Fruit fly (Drosophila melanogaster) whole organism: ENCODE results near the gene CG11951.

Source experiments
- CG8478 ChIP-seq: fragments of >200 bp; optimal IDR thresholded peaks from 2 replicates; lab custom pipeline; 2018; ENCODE audit warnings: inconsistent platforms
- Dll ChIP-seq: fragments of >200 bp; optimal IDR thresholded peaks from 2 replicates; lab custom pipeline; 2017
- EcR ChIP-seq, 2 experiments: fragments of >200 bp; optimal IDR thresholded peaks; 2 replicates each; lab custom pipeline; 2017; ENCODE audit warnings: missing biosample characterization in 2 of 2, missing genetic modification characterization in 2 of 2, missing genetic modification reagents in 2 of 2
- pan ChIP-seq: fragments of >200 bp; optimal IDR thresholded peaks from 2 replicates; lab custom pipeline; 2017
- psq ChIP-seq: fragments of >200 bp; optimal IDR thresholded peaks from 2 replicates; lab custom pipeline; 2017
- usp ChIP-seq: fragments of >200 bp; optimal IDR thresholded peaks from 2 replicates; lab custom pipeline; 2017; ENCODE audit warnings: missing biosample characterization, missing genetic modification characterization, mixed read lengths

Gene CG11951

dm6 chr3R:29253874-29254273 is 15.4 kb upstream of the CG11951 start:
- TF ChIP-seq Dll (lab: Kevin White, UChicago) (no peak), psq (lab: Kevin White, UChicago) (no peak), EcR (GFP tag; optimal IDR thresholded peaks at IDR 0.05; lab: Kevin White, UChicago) (peak in 1 of 2 experiments; percentile 50), CG8478 (no peak), pan (lab: Kevin White, UChicago) (no peak), usp (GFP tag; lab: Kevin White, UChicago) (no peak)

dm6 chr3R:29251418-29251817 is 12.9 kb upstream of the CG11951 start:
- TF ChIP-seq CG8478 (no peak), usp (GFP tag; lab: Kevin White, UChicago) (no peak), Dll (lab: Kevin White, UChicago) (no peak), psq (lab: Kevin White, UChicago) (no peak), pan (lab: Kevin White, UChicago) (no peak), EcR (GFP tag; optimal IDR thresholded peaks at IDR 0.05; lab: Kevin White, UChicago) (no peak)

dm6 chr3R:29250272-29251018 is 11.9 kb upstream of the CG11951 start, which contains the start of gene SP1029:
SP1029 (minus strand) TSS chr3R:29250451.
- TF ChIP-seq EcR (GFP tag; optimal IDR thresholded peaks at IDR 0.05; lab: Kevin White, UChicago): peak in 1 of 2 experiments; percentile 37
- TF ChIP-seq usp (GFP tag; lab: Kevin White, UChicago): no peak
- TF ChIP-seq CG8478: no peak
- TF ChIP-seq psq (lab: Kevin White, UChicago): no peak

dm6 chr3R:29244727-29245126 is 6.2 kb upstream of the CG11951 start, which contains the start of gene CG31445:
CG31445 (minus strand) TSS chr3R:29244827.
- TF ChIP-seq usp (GFP tag; lab: Kevin White, UChicago) (no peak), CG8478 (no peak), psq (lab: Kevin White, UChicago) (no peak), Dll (lab: Kevin White, UChicago) (no peak), pan (lab: Kevin White, UChicago) (no peak), EcR (GFP tag; optimal IDR thresholded peaks at IDR 0.05; lab: Kevin White, UChicago) (no peak)

- TF ChIP-seq pan (lab: Kevin White, UChicago) (no peak), EcR (GFP tag; optimal IDR thresholded peaks at IDR 0.05; lab: Kevin White, UChicago) (no peak), Dll (lab: Kevin White, UChicago) (no peak), usp (GFP tag; lab: Kevin White, UChicago) (no peak), CG8478 (no peak), psq (lab: Kevin White, UChicago) (no peak)
Observed at dm6 chr3R:29230552-29231102, 7.9 kb downstream of the CG11951 start.

dm6 chr3R:29229958-29230357 is 8.6 kb downstream of the CG11951 start:
- no peak for TF ChIP-seq usp (GFP tag; lab: Kevin White, UChicago)

- TF ChIP-seq pan (lab: Kevin White, UChicago): peak; percentile 9
- no peak for TF ChIP-seq CG8478
- no peak for TF ChIP-seq usp (GFP tag; lab: Kevin White, UChicago)
Observed at dm6 chr3R:29228745-29229448, 9.6 kb downstream of the CG11951 start, which contains the start of gene Usp1. Usp1 (plus strand) TSS chr3R:29229161.

dm6 chr3R:29227675-29228211 is 10.8 kb downstream of the CG11951 start, which contains the start of gene CG14507:
CG14507 (minus strand) TSS chr3R:29227725.
- TF ChIP-seq usp (GFP tag; lab: Kevin White, UChicago) (no peak), psq (lab: Kevin White, UChicago) (no peak), CG8478 (no peak), pan (lab: Kevin White, UChicago) (no peak), Dll (lab: Kevin White, UChicago) (no peak), EcR (GFP tag; optimal IDR thresholded peaks at IDR 0.05; lab: Kevin White, UChicago) (no peak)

- TF ChIP-seq usp (GFP tag; lab: Kevin White, UChicago) (no peak), Dll (lab: Kevin White, UChicago) (no peak), psq (lab: Kevin White, UChicago) (no peak), pan (lab: Kevin White, UChicago) (no peak), CG8478 (no peak), EcR (GFP tag; optimal IDR thresholded peaks at IDR 0.05; lab: Kevin White, UChicago) (no peak)
Observed at dm6 chr3R:29222891-29223842, 15.4 kb downstream of the CG11951 start, which contains the start of the genes Cisd2 and Brd8. Cisd2 (minus strand) TSS chr3R:29223428. Brd8 (plus strand) TSS chr3R:29223485.

dm6 chr3R:29221168-29221567 is 17.4 kb downstream of the CG11951 start:
- TF ChIP-seq CG8478 (no peak), pan (lab: Kevin White, UChicago) (no peak), EcR (GFP tag; optimal IDR thresholded peaks at IDR 0.05; lab: Kevin White, UChicago) (no peak), usp (GFP tag; lab: Kevin White, UChicago) (no peak), Dll (lab: Kevin White, UChicago) (no peak), psq (lab: Kevin White, UChicago) (no peak)
